Fruit fly (Drosophila melanogaster) whole organism, embryonic: Measurements from ENCODE around the gene CG3348.
A peak's percentile ranks its signal among the peaks of the same experiment; 100 is the strongest.

Source experiments
- Blimp-1 ChIP-seq: fragments of 200-800 bp; sonication (Bioruptor generic); optimal IDR thresholded peaks from 3 replicates; lab custom pipeline; 2018; ENCODE audit warnings: missing biosample characterization, missing genetic modification characterization, mild to moderate bottlenecking, moderate library complexity, missing genetic modification reagents
- BtbVII ChIP-seq: fragments of 200-800 bp; sonication (Bioruptor generic); optimal IDR thresholded peaks from 3 replicates; lab custom pipeline; 2017; ENCODE audit warnings: missing biosample characterization, mild to moderate bottlenecking, missing genetic modification characterization
- CG10565 ChIP-seq: fragments of 200-800 bp; sonication (Bioruptor generic); optimal IDR thresholded peaks from 3 replicates; lab custom pipeline; 2016; ENCODE audit warnings: missing biosample characterization, mild to moderate bottlenecking, missing genetic modification characterization
- CG10654 ChIP-seq: fragments of 200-800 bp; sonication (Bioruptor generic); optimal IDR thresholded peaks from 2 replicates; lab custom pipeline; 2016; ENCODE audit warnings: missing biosample characterization, missing genetic modification characterization
- CG11695 ChIP-seq: fragments of 200-800 bp; sonication (Bioruptor generic); IDR thresholded peaks from 3 replicates; pipeline ENCODE4 v1.3.6; 2022; ENCODE audit warnings: missing biosample characterization, missing genetic modification characterization
- CG12104 ChIP-seq: fragments of 200-800 bp; sonication (Bioruptor generic); optimal IDR thresholded peaks from 3 replicates; lab custom pipeline; 2016; ENCODE audit warnings: missing biosample characterization, missing genetic modification characterization
- CG12299 ChIP-seq: fragments of 200-800 bp; sonication (Bioruptor generic); optimal IDR thresholded peaks from 2 replicates; lab custom pipeline; 2018; ENCODE audit warnings: missing biosample characterization, mild to moderate bottlenecking, missing genetic modification characterization
- CG13287 ChIP-seq: fragments of 200-800 bp; sonication (Bioruptor generic); IDR thresholded peaks from 2 replicates; pipeline ENCODE4 v1.3.6; 2022; ENCODE audit warnings: missing biosample characterization, missing genetic modification characterization; ENCODE audit not compliant: partially characterized antibody
- CG17385 ChIP-seq: fragments of 200-800 bp; sonication (Bioruptor generic); optimal IDR thresholded peaks from 3 replicates; lab custom pipeline; 2018; ENCODE audit warnings: missing biosample characterization, mild to moderate bottlenecking, missing genetic modification characterization
- CG18764 ChIP-seq: fragments of 200-800 bp; sonication (Bioruptor generic); optimal IDR thresholded peaks from 3 replicates; lab custom pipeline; 2016; ENCODE audit warnings: missing biosample characterization, missing genetic modification characterization
- CG2120 ChIP-seq: fragments of 200-800 bp; sonication (Bioruptor generic); optimal IDR thresholded peaks from 3 replicates; lab custom pipeline; 2016; ENCODE audit warnings: missing biosample characterization, missing genetic modification characterization
- CG4282 ChIP-seq: fragments of 200-800 bp; sonication (Bioruptor generic); optimal IDR thresholded peaks from 2 replicates; lab custom pipeline; 2016; ENCODE audit warnings: missing biosample characterization, missing genetic modification characterization
- CG43689 ChIP-seq: fragments of 200-800 bp; sonication (Bioruptor generic); IDR thresholded peaks from 2 replicates; pipeline ENCODE4 v1.3.6; 2022; ENCODE audit warnings: missing biosample characterization, missing genetic modification characterization
- CG4820 ChIP-seq: fragments of 200-800 bp; sonication (Bioruptor generic); optimal IDR thresholded peaks from 3 replicates; lab custom pipeline; 2016; ENCODE audit warnings: missing biosample characterization, missing genetic modification characterization
- CG6272 ChIP-seq: fragments of 200-800 bp; sonication (Bioruptor generic); IDR thresholded peaks from 2 replicates; pipeline ENCODE4 v1.3.6; 2022; ENCODE audit warnings: missing biosample characterization, missing genetic modification characterization
- CG8359 ChIP-seq: fragments of 200-800 bp; sonication (Bioruptor generic); optimal IDR thresholded peaks from 2 replicates; lab custom pipeline; 2017; ENCODE audit warnings: missing biosample characterization, mild to moderate bottlenecking, missing genetic modification characterization, borderline replicate concordance
- CG8388 ChIP-seq: fragments of 200-800 bp; sonication (Bioruptor generic); optimal IDR thresholded peaks from 2 replicates; lab custom pipeline; 2019; ENCODE audit warnings: missing biosample characterization, mild to moderate bottlenecking, missing genetic modification characterization, moderate library complexity
- CG8478 ChIP-seq: fragments of >200 bp; optimal IDR thresholded peaks from 2 replicates; lab custom pipeline; 2018
- E2f1 ChIP-seq: fragments of 200-800 bp; sonication (Bioruptor generic); IDR thresholded peaks from 2 replicates; pipeline ENCODE4 v1.3.6; 2022; ENCODE audit warnings: missing biosample characterization, missing genetic modification characterization
- ERR ChIP-seq: fragments of 200-800 bp; sonication (Bioruptor generic); optimal IDR thresholded peaks from 2 replicates; lab custom pipeline; 2016; ENCODE audit warnings: missing biosample characterization, missing genetic modification characterization
- Hr51 ChIP-seq, 2 experiments: fragments of 200-800 bp; sonication (Bioruptor generic); optimal IDR thresholded peaks; 2 replicates in 1 of 2; 3 replicates in 1 of 2; lab custom pipeline; 2016 to 2018; ENCODE audit warnings: missing biosample characterization in 2 of 2, missing genetic modification characterization in 2 of 2, mild to moderate bottlenecking in 1 of 2, moderate library complexity in 1 of 2
- Max ChIP-seq: fragments of 200-800 bp; sonication (Bioruptor generic); optimal IDR thresholded peaks from 2 replicates; lab custom pipeline; 2016; ENCODE audit warnings: missing biosample characterization, mild to moderate bottlenecking, missing genetic modification characterization
- Mes4 ChIP-seq: fragments of 200-800 bp; sonication (Bioruptor generic); optimal IDR thresholded peaks from 2 replicates; lab custom pipeline; 2016; ENCODE audit warnings: missing biosample characterization, missing genetic modification characterization
- Neu2 ChIP-seq: fragments of 200-800 bp; sonication (Bioruptor generic); optimal IDR thresholded peaks from 3 replicates; lab custom pipeline; 2016; ENCODE audit warnings: missing biosample characterization, missing genetic modification characterization, borderline replicate concordance
- Oli ChIP-seq: fragments of 200-800 bp; sonication (Bioruptor generic); optimal IDR thresholded peaks from 2 replicates; lab custom pipeline; 2018; ENCODE audit warnings: missing biosample characterization, mild to moderate bottlenecking, missing genetic modification characterization, moderate library complexity
- Sox100B ChIP-seq: fragments of 200-800 bp; sonication (Bioruptor generic); optimal IDR thresholded peaks from 3 replicates; lab custom pipeline; 2018; ENCODE audit warnings: missing biosample characterization, mild to moderate bottlenecking, missing genetic modification characterization
- Vsx1 ChIP-seq: fragments of 200-800 bp; sonication (Bioruptor generic); optimal IDR thresholded peaks from 2 replicates; lab custom pipeline; 2017; ENCODE audit warnings: missing biosample characterization, mild to moderate bottlenecking, missing genetic modification characterization, missing genetic modification reagents
- abd-A ChIP-seq: fragments of 200-800 bp; sonication (Bioruptor generic); optimal IDR thresholded peaks from 3 replicates; lab custom pipeline; 2019; ENCODE audit warnings: missing biosample characterization, mild to moderate bottlenecking, missing genetic modification characterization, moderate library complexity
- crc ChIP-seq: fragments of 200-800 bp; sonication (Bioruptor generic); optimal IDR thresholded peaks from 2 replicates; lab custom pipeline; 2016; ENCODE audit warnings: missing biosample characterization, missing genetic modification characterization
- danr ChIP-seq: fragments of 200-800 bp; sonication (Bioruptor generic); IDR thresholded peaks from 2 replicates; pipeline ENCODE4 v1.3.6; 2022; ENCODE audit warnings: missing biosample characterization, missing genetic modification characterization
- exex ChIP-seq: fragments of 200-800 bp; sonication (Bioruptor generic); optimal IDR thresholded peaks from 4 replicates; lab custom pipeline; 2018; ENCODE audit warnings: missing biosample characterization, mild to moderate bottlenecking, missing genetic modification characterization, moderate library complexity
- eyg ChIP-seq: fragments of 200-800 bp; sonication (Bioruptor generic); optimal IDR thresholded peaks from 3 replicates; lab custom pipeline; 2016; ENCODE audit warnings: missing biosample characterization, missing genetic modification characterization
- fd96Cb ChIP-seq: fragments of 200-800 bp; sonication (Bioruptor generic); optimal IDR thresholded peaks from 2 replicates; lab custom pipeline; 2018; ENCODE audit warnings: missing biosample characterization, mild to moderate bottlenecking, missing genetic modification characterization, moderate library complexity
- hb ChIP-seq: fragments of 200-800 bp; sonication (Bioruptor generic); IDR thresholded peaks from 3 replicates; pipeline ENCODE4 v1.3.6; 2022; ENCODE audit warnings: missing biosample characterization, missing genetic modification characterization; ENCODE audit not compliant: partially characterized antibody
- hth ChIP-seq: fragments of >200 bp; optimal IDR thresholded peaks from 2 replicates; lab custom pipeline; 2017; ENCODE audit warnings: inconsistent platforms
- jigr1 ChIP-seq: fragments of 200-800 bp; sonication (Bioruptor generic); IDR thresholded peaks from 3 replicates; pipeline ENCODE4 v1.3.6; 2022; ENCODE audit warnings: missing biosample characterization, missing genetic modification characterization
- jing ChIP-seq: fragments of 200-800 bp; sonication (Bioruptor generic); optimal IDR thresholded peaks from 2 replicates; lab custom pipeline; 2018; ENCODE audit warnings: missing biosample characterization, mild to moderate bottlenecking, missing genetic modification characterization
- kah ChIP-seq: fragments of 200-800 bp; sonication (Bioruptor generic); optimal IDR thresholded peaks from 2 replicates; lab custom pipeline; 2018; ENCODE audit warnings: missing biosample characterization, mild to moderate bottlenecking, missing genetic modification characterization
- lab ChIP-seq: fragments of 200-800 bp; sonication (Bioruptor generic); optimal IDR thresholded peaks from 3 replicates; lab custom pipeline; 2017; ENCODE audit warnings: missing biosample characterization, missing genetic modification characterization, mild to moderate bottlenecking, moderate library complexity, missing genetic modification reagents
- lola ChIP-seq, 3 experiments: fragments of >200 bp in 2 of 3; fragments of 200-800 bp in 1 of 3; sonication (Bioruptor generic) in 1 of 3; optimal IDR thresholded peaks; 2 replicates each; lab custom pipeline; 2017 to 2019; ENCODE audit warnings: missing biosample characterization in 3 of 3, missing genetic modification characterization in 3 of 3, mild to moderate bottlenecking in 1 of 3, moderate library complexity in 1 of 3
- maf-S ChIP-seq: fragments of 200-800 bp; sonication (Bioruptor generic); optimal IDR thresholded peaks from 2 replicates; lab custom pipeline; 2016; ENCODE audit warnings: missing biosample characterization, missing genetic modification characterization
- nerfin-2 ChIP-seq: fragments of 200-800 bp; sonication (Bioruptor generic); IDR thresholded peaks from 2 replicates; pipeline ENCODE4 v1.3.6; 2022; ENCODE audit warnings: missing biosample characterization, missing genetic modification characterization; ENCODE audit not compliant: partially characterized antibody
- pum ChIP-seq: fragments of 200-800 bp; sonication (Bioruptor generic); optimal IDR thresholded peaks from 2 replicates; lab custom pipeline; 2016; ENCODE audit warnings: missing biosample characterization, missing genetic modification characterization
- row ChIP-seq: fragments of 200-800 bp; sonication (Bioruptor generic); IDR thresholded peaks from 3 replicates; pipeline ENCODE4 v1.3.6; 2022; ENCODE audit warnings: missing biosample characterization, missing genetic modification characterization
- salm ChIP-seq: fragments of 200-800 bp; sonication (Bioruptor generic); optimal IDR thresholded peaks from 2 replicates; lab custom pipeline; 2018; ENCODE audit warnings: missing biosample characterization, mild to moderate bottlenecking, missing genetic modification characterization
- seq ChIP-seq: fragments of 200-800 bp; sonication (Bioruptor generic); IDR thresholded peaks from 2 replicates; pipeline ENCODE4 v1.3.6; 2022; ENCODE audit warnings: missing biosample characterization, missing genetic modification characterization
- slbo ChIP-seq: fragments of 200-800 bp; sonication (Bioruptor generic); IDR thresholded peaks from 2 replicates; pipeline ENCODE4 v1.3.6; 2022; ENCODE audit warnings: missing biosample characterization, missing genetic modification characterization
- so ChIP-seq: fragments of 200-800 bp; sonication (Bioruptor generic); IDR thresholded peaks from 3 replicates; pipeline ENCODE4 v1.3.6; 2022; ENCODE audit warnings: missing biosample characterization, missing genetic modification characterization
- sob ChIP-seq: fragments of 200-800 bp; sonication (Bioruptor generic); IDR thresholded peaks from 2 replicates; pipeline ENCODE4 v1.3.6; 2022; ENCODE audit warnings: missing biosample characterization, missing genetic modification characterization
- tin ChIP-seq: fragments of 200-800 bp; sonication (Bioruptor generic); optimal IDR thresholded peaks from 3 replicates; lab custom pipeline; 2016; ENCODE audit warnings: missing biosample characterization, missing genetic modification characterization
- toy ChIP-seq: fragments of 200-800 bp; sonication (Bioruptor generic); IDR thresholded peaks from 2 replicates; pipeline ENCODE4 v1.3.6; 2022; ENCODE audit warnings: missing biosample characterization, missing genetic modification characterization
- vfl ChIP-seq: fragments of 200-800 bp; sonication (Bioruptor generic); optimal IDR thresholded peaks from 2 replicates; lab custom pipeline; 2016; ENCODE audit warnings: missing biosample characterization, missing genetic modification characterization

CG3348 gene

dm6 chr3R:27289638-27290037, 2.4 kb downstream of the CG3348 start (continued):
- TF ChIP-seq exex = no peak
- peak; percentile 60 for TF ChIP-seq Blimp-1
- TF ChIP-seq Neu2 = no peak
- TF ChIP-seq abd-A (tag; lab: Kevin White, UChicago) = no peak
- peak; percentile 11 for TF ChIP-seq tin (GFP tag; lab: Kevin White, UChicago)
- no peak for TF ChIP-seq hth (lab: Kevin White, UChicago)
- no peak for TF ChIP-seq Vsx1 (GFP tag; lab: Kevin White, UChicago)
- TF ChIP-seq nerfin-2 (GFP tag; lab: Robert Waterston, UW) = no peak
- TF ChIP-seq CG12299 (tag; lab: Kevin White, UChicago) = no peak
- peak; percentile 43 for TF ChIP-seq fd96Cb (tag; lab: Kevin White, UChicago)
- no peak for TF ChIP-seq CG12104 (GFP tag; lab: Kevin White, UChicago)
- no peak for TF ChIP-seq CG10565 (GFP tag; lab: Kevin White, UChicago)
- TF ChIP-seq maf-S (GFP tag; lab: Kevin White, UChicago) = no peak
- 0 out of 2 replicates have a peak, but pooled peaks have one; percentile 19 for TF ChIP-seq E2f1 (GFP tag; lab: Robert Waterston, UW)
- TF ChIP-seq crc (GFP tag; lab: Kevin White, UChicago) = no peak
- TF ChIP-seq CG6272 (GFP tag; lab: Robert Waterston, UW) = no peak
- TF ChIP-seq CG13287 (GFP tag; lab: Robert Waterston, UW) = no peak
- TF ChIP-seq eyg (GFP tag; lab: Kevin White, UChicago) = no peak
- TF ChIP-seq so (GFP tag; lab: Robert Waterston, UW) = no peak
- no peak for TF ChIP-seq CG18764 (GFP tag; lab: Kevin White, UChicago)
- TF ChIP-seq CG10654 (GFP tag; lab: Kevin White, UChicago) = peak; percentile 2
- TF ChIP-seq lab (GFP tag; lab: Kevin White, UChicago) = peak; percentile 70
- TF ChIP-seq danr (GFP tag; lab: Robert Waterston, UW) = no peak
- TF ChIP-seq sob (GFP tag; lab: Robert Waterston, UW) = peak; percentile 51
- no peak for TF ChIP-seq CG17385 (GFP tag; lab: Kevin White, UChicago)
- TF ChIP-seq CG11695 (GFP tag; lab: Robert Waterston, UW) = 0 out of 3 replicates have a peak, but pooled peaks have one; percentile 27
- no peak for TF ChIP-seq CG4282
- TF ChIP-seq Hr51 (GFP tag; optimal IDR thresholded peaks at IDR 0.05; lab: Kevin White, UChicago) = peak in 1 of 2 experiments; percentile 1
- no peak for TF ChIP-seq Sox100B
- TF ChIP-seq seq = no peak
- no peak for TF ChIP-seq vfl (GFP tag; lab: Kevin White, UChicago)
- peak; percentile 77 for TF ChIP-seq row (GFP tag; lab: Robert Waterston, UW)
- peak; percentile 65 for TF ChIP-seq slbo
- TF ChIP-seq Oli = peak; percentile 51
- TF ChIP-seq hb (GFP tag; lab: Robert Waterston, UW) = no peak
- no peak for TF ChIP-seq CG8359 (GFP tag; lab: Kevin White, UChicago)
- peak; percentile 21 for TF ChIP-seq CG8388 (GFP tag; lab: Kevin White, UChicago)
- no peak for TF ChIP-seq Mes4
- peak; percentile 12 for TF ChIP-seq BtbVII
- TF ChIP-seq lola (GFP tag; optimal IDR thresholded peaks at IDR 0.05; lab: Kevin White, UChicago) = peak in 1 of 3 experiments; percentile 37
- no peak for TF ChIP-seq CG43689 (GFP tag; lab: Robert Waterston, UW)
- no peak for TF ChIP-seq jing (GFP tag; lab: Kevin White, UChicago)
- TF ChIP-seq CG8478 = no peak
- TF ChIP-seq toy (GFP tag; lab: Robert Waterston, UW) = no peak
- no peak for TF ChIP-seq kah (GFP tag; lab: Kevin White, UChicago)
- no peak for TF ChIP-seq salm (tag; lab: Kevin White, UChicago)
- no peak for TF ChIP-seq CG4820
- peak; percentile 73 for TF ChIP-seq CG2120 (GFP tag; lab: Kevin White, UChicago)
- TF ChIP-seq Max (GFP tag; lab: Kevin White, UChicago) = no peak
- no peak for TF ChIP-seq jigr1
- no peak for TF ChIP-seq ERR (GFP tag; lab: Kevin White, UChicago)
- TF ChIP-seq pum (GFP tag; lab: Kevin White, UChicago) = no peak
